Worm (Caenorhabditis elegans) whole organism, late embryonic: Measurements from ENCODE around the gene F22F4.4.
A peak's percentile ranks its signal among the peaks of the same experiment; 100 is the strongest.

Source experiments
- C08G9.2 ChIP-seq: sonication (generic microtip); optimal IDR thresholded peaks from 2 replicates; lab custom pipeline; 2016; ENCODE audit warnings: mild to moderate bottlenecking, missing genetic modification characterization, moderate library complexity, missing compliant biosample characterization
- F13H6.1 ChIP-seq: sonication (generic microtip); optimal IDR thresholded peaks from 2 replicates; lab custom pipeline; 2016; ENCODE audit warnings: missing genetic modification characterization, missing compliant biosample characterization
- K09A11.1 ChIP-seq: sonication (generic microtip); optimal IDR thresholded peaks from 2 replicates; lab custom pipeline; 2017; ENCODE audit warnings: antibody characterized with exemption, mild to moderate bottlenecking, missing genetic modification characterization, missing compliant biosample characterization; ENCODE audit not compliant: insufficient read depth
- T23F11.4 ChIP-seq: fragments of 200-800 bp; sonication (Bioruptor generic); optimal IDR thresholded peaks from 2 replicates; lab custom pipeline; 2018; ENCODE audit warnings: mild to moderate bottlenecking, missing genetic modification characterization, missing compliant biosample characterization
- ceh-14 ChIP-seq: sonication (generic microtip); optimal IDR thresholded peaks from 2 replicates; lab custom pipeline; 2016; ENCODE audit warnings: missing genotype, missing genetic modification characterization, missing compliant biosample characterization
- ceh-18 ChIP-seq: sonication (generic microtip); optimal IDR thresholded peaks from 2 replicates; lab custom pipeline; 2016; ENCODE audit warnings: missing genetic modification characterization, missing compliant biosample characterization
- ceh-19 ChIP-seq: fragments of 200-800 bp; sonication (Bioruptor generic); optimal IDR thresholded peaks from 2 replicates; lab custom pipeline; 2018; ENCODE audit warnings: mild to moderate bottlenecking, missing genetic modification characterization, missing compliant biosample characterization
- ceh-2 ChIP-seq: sonication (generic microtip); optimal IDR thresholded peaks from 2 replicates; lab custom pipeline; 2016; ENCODE audit warnings: missing genotype, missing genetic modification characterization, missing compliant biosample characterization
- ceh-22 ChIP-seq: sonication (generic microtip); optimal IDR thresholded peaks from 2 replicates; lab custom pipeline; 2017; ENCODE audit warnings: missing biosample characterization, missing genetic modification characterization
- ceh-31 ChIP-seq: sonication (generic microtip); optimal IDR thresholded peaks from 2 replicates; lab custom pipeline; 2016; ENCODE audit warnings: missing genetic modification characterization, missing compliant biosample characterization
- ceh-34 ChIP-seq: sonication (generic microtip); optimal IDR thresholded peaks from 2 replicates; lab custom pipeline; 2016; ENCODE audit warnings: mild to moderate bottlenecking, missing genetic modification characterization, missing compliant biosample characterization
- ceh-45 ChIP-seq: fragments of 200-800 bp; sonication (Bioruptor generic); IDR thresholded peaks from 2 replicates; pipeline ENCODE4 v1.3.6; 2022; ENCODE audit warnings: missing genetic modification reagents, missing genetic modification characterization, missing compliant biosample characterization
- che-1 ChIP-seq: sonication (generic microtip); optimal IDR thresholded peaks from 2 replicates; lab custom pipeline; 2016; ENCODE audit warnings: mild to moderate bottlenecking, missing genetic modification characterization, missing compliant biosample characterization
- dmd-4 ChIP-seq: sonication (generic microtip); optimal IDR thresholded peaks from 2 replicates; lab custom pipeline; 2016; ENCODE audit warnings: borderline replicate concordance, missing genetic modification characterization, missing compliant biosample characterization
- dve-1 ChIP-seq: sonication (generic microtip); optimal IDR thresholded peaks from 2 replicates; lab custom pipeline; 2017; ENCODE audit warnings: antibody characterized with exemption, mild to moderate bottlenecking, missing genetic modification characterization, missing compliant biosample characterization
- elt-2 ChIP-seq: sonication (generic microtip); optimal IDR thresholded peaks from 2 replicates; lab custom pipeline; 2016; ENCODE audit warnings: missing genetic modification reagents, missing genetic modification characterization, missing compliant biosample characterization
- elt-4 ChIP-seq: sonication (generic microtip); optimal IDR thresholded peaks from 2 replicates; lab custom pipeline; 2016; ENCODE audit warnings: missing genetic modification characterization, missing compliant biosample characterization
- ets-4 ChIP-seq: sonication (generic microtip); optimal IDR thresholded peaks from 2 replicates; lab custom pipeline; 2016; ENCODE audit warnings: missing genetic modification characterization, missing compliant biosample characterization
- fax-1 ChIP-seq: sonication (generic microtip); optimal IDR thresholded peaks from 2 replicates; lab custom pipeline; 2016; ENCODE audit warnings: missing genotype, missing genetic modification characterization, missing compliant biosample characterization
- fkh-6 ChIP-seq: sonication (generic microtip); optimal IDR thresholded peaks from 2 replicates; lab custom pipeline; 2016; ENCODE audit warnings: missing genetic modification characterization, missing compliant biosample characterization
- hlh-13 ChIP-seq: fragments of 200-800 bp; sonication (Bioruptor generic); optimal IDR thresholded peaks from 2 replicates; lab custom pipeline; 2018; ENCODE audit warnings: mild to moderate bottlenecking, missing genetic modification characterization, missing compliant biosample characterization
- hlh-15 ChIP-seq: sonication (generic microtip); optimal IDR thresholded peaks from 2 replicates; lab custom pipeline; 2016; ENCODE audit warnings: missing genetic modification characterization, missing compliant biosample characterization
- hlh-30 ChIP-seq: sonication (generic microtip); optimal IDR thresholded peaks from 2 replicates; lab custom pipeline; 2017; ENCODE audit warnings: antibody characterized with exemption, missing genetic modification characterization, missing compliant biosample characterization; ENCODE audit not compliant: insufficient read depth
- hlh-6 ChIP-seq: sonication (generic microtip); optimal IDR thresholded peaks from 2 replicates; lab custom pipeline; 2016; ENCODE audit warnings: missing genotype, missing genetic modification characterization, missing compliant biosample characterization
- hlh-8 ChIP-seq: sonication (generic microtip); optimal IDR thresholded peaks from 2 replicates; lab custom pipeline; 2016; ENCODE audit warnings: missing genotype, missing genetic modification characterization, missing compliant biosample characterization
- lim-6 ChIP-seq: sonication (generic microtip); optimal IDR thresholded peaks from 2 replicates; lab custom pipeline; 2016; ENCODE audit warnings: missing genetic modification characterization, missing compliant biosample characterization
- madf-2 ChIP-seq: sonication (generic microtip); optimal IDR thresholded peaks from 2 replicates; lab custom pipeline; 2017; ENCODE audit warnings: missing genetic modification characterization, missing compliant biosample characterization
- mec-3 ChIP-seq: sonication (generic microtip); optimal IDR thresholded peaks from 2 replicates; lab custom pipeline; 2016; ENCODE audit warnings: borderline replicate concordance, missing genetic modification characterization, missing compliant biosample characterization
- nfya-1 ChIP-seq: sonication (generic microtip); optimal IDR thresholded peaks from 2 replicates; lab custom pipeline; 2017; ENCODE audit warnings: missing genetic modification characterization, mild to moderate bottlenecking, missing compliant biosample characterization, antibody characterized with exemption, moderate library complexity
- npax-4 ChIP-seq: sonication (generic microtip); optimal IDR thresholded peaks from 2 replicates; lab custom pipeline; 2016; ENCODE audit warnings: missing genetic modification characterization, missing compliant biosample characterization
- odd-2 ChIP-seq: sonication (generic microtip); optimal IDR thresholded peaks from 2 replicates; lab custom pipeline; 2017; ENCODE audit warnings: antibody characterized with exemption, mild to moderate bottlenecking, missing genetic modification characterization, missing compliant biosample characterization
- pag-3 ChIP-seq: sonication (generic microtip); optimal IDR thresholded peaks from 2 replicates; lab custom pipeline; 2016; ENCODE audit warnings: missing compliant biosample characterization, missing genetic modification characterization, borderline replicate concordance
- pat-9 ChIP-seq: fragments of 200-800 bp; sonication (Bioruptor generic); optimal IDR thresholded peaks from 2 replicates; lab custom pipeline; 2018; ENCODE audit warnings: mild to moderate bottlenecking, missing genetic modification characterization, moderate library complexity, missing compliant biosample characterization
- pax-1 ChIP-seq: fragments of 150-350 bp; optimal IDR thresholded peaks from 2 replicates; lab custom pipeline; 2014; ENCODE audit warnings: missing biosample characterization, missing genetic modification characterization
- pha-4 ChIP-seq: fragments of 150-350 bp; optimal IDR thresholded peaks from 2 replicates; lab custom pipeline; 2018; ENCODE audit warnings: missing biosample characterization, missing genetic modification reagents, missing genetic modification characterization
- pqm-1 ChIP-seq: sonication (generic microtip); optimal IDR thresholded peaks from 2 replicates; lab custom pipeline; 2016; ENCODE audit warnings: missing genetic modification characterization, missing compliant biosample characterization
- pros-1 ChIP-seq: fragments of 150-350 bp; optimal IDR thresholded peaks from 2 replicates; lab custom pipeline; 2014; ENCODE audit warnings: missing biosample characterization, missing genetic modification reagents, missing genetic modification characterization
- ref-2 ChIP-seq: sonication (generic microtip); optimal IDR thresholded peaks from 2 replicates; lab custom pipeline; 2016; ENCODE audit warnings: missing genetic modification characterization, missing compliant biosample characterization
- rnt-1 ChIP-seq: sonication (generic microtip); optimal IDR thresholded peaks from 2 replicates; lab custom pipeline; 2016; ENCODE audit warnings: missing genetic modification characterization, missing compliant biosample characterization
- sdc-2 ChIP-seq: sonication (generic microtip); optimal IDR thresholded peaks from 2 replicates; lab custom pipeline; 2016; ENCODE audit warnings: missing genotype, missing genetic modification characterization, missing compliant biosample characterization
- sox-2 ChIP-seq: fragments of 200-800 bp; sonication (Bioruptor generic); IDR thresholded peaks from 2 replicates; pipeline ENCODE4 v1.3.6; 2022; ENCODE audit warnings: missing genetic modification reagents, missing genetic modification characterization, missing compliant biosample characterization
- tbx-2 ChIP-seq: sonication (generic microtip); optimal IDR thresholded peaks from 2 replicates; lab custom pipeline; 2016; ENCODE audit warnings: missing genetic modification characterization, missing compliant biosample characterization
- tbx-7 ChIP-seq: sonication (generic microtip); optimal IDR thresholded peaks from 2 replicates; lab custom pipeline; 2016; ENCODE audit warnings: missing genotype, missing genetic modification characterization, missing compliant biosample characterization
- unc-42 ChIP-seq: sonication (generic microtip); optimal IDR thresholded peaks from 2 replicates; lab custom pipeline; 2016; ENCODE audit warnings: missing genotype, missing genetic modification characterization, missing compliant biosample characterization
- unc-55 ChIP-seq: sonication (generic microtip); optimal IDR thresholded peaks from 2 replicates; lab custom pipeline; 2017; ENCODE audit warnings: missing biosample characterization, missing genetic modification reagents, missing genetic modification characterization
- unc-86 ChIP-seq: sonication (generic microtip); optimal IDR thresholded peaks from 2 replicates; lab custom pipeline; 2016; ENCODE audit warnings: missing genetic modification characterization, missing compliant biosample characterization

F22F4.4 gene

DNA sequence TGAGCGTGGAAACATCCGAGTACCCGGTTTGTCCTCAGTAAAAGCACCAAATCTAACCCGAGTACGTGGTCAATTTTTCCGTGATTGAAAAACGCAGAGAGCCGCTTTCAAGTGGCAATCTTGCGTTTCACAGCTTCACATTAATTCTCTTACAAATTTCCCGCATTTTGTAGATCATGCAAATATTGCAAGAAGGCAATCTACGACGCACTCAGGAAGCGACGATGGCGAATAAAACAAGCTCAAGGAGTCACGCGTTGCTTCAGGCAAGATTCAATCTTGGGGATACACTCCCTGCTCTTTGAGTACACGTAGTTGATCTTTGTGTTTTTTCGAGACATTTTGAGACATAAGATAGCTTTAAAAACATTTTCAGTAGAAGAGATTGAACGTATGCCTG lies 13.4 kb downstream of the F22F4.4 start:
- no peak for TF ChIP-seq pqm-1 (tag; lab: Kevin White, UChicago)
- no peak for TF ChIP-seq dve-1
- no peak for TF ChIP-seq sdc-2 (tag; lab: Kevin White, UChicago)
- no peak for TF ChIP-seq pat-9 (tag; lab: Kevin White, UChicago)
- TF ChIP-seq pax-1 (tag; lab: Kevin White, UChicago) = no peak
- no peak for TF ChIP-seq madf-2 (tag; lab: Kevin White, UChicago)
- TF ChIP-seq hlh-15 (tag; lab: Kevin White, UChicago) = no peak
- TF ChIP-seq fkh-6 (tag; lab: Kevin White, UChicago) = no peak
- TF ChIP-seq ceh-34 (tag; lab: Kevin White, UChicago) = no peak
- TF ChIP-seq unc-42 (tag; lab: Kevin White, UChicago) = no peak
- no peak for TF ChIP-seq fax-1 (tag; lab: Kevin White, UChicago)
- TF ChIP-seq unc-86 = no peak
- no peak for TF ChIP-seq sox-2 (GFP tag; lab: Robert Waterston, UW)
- TF ChIP-seq hlh-13 (GFP tag; lab: Kevin White, UChicago) = no peak
- TF ChIP-seq ets-4 (tag; lab: Kevin White, UChicago) = no peak
- TF ChIP-seq dmd-4 (tag; lab: Kevin White, UChicago) = no peak
- TF ChIP-seq elt-2 (tag; lab: Kevin White, UChicago) = no peak
- no peak for TF ChIP-seq elt-4
- no peak for TF ChIP-seq tbx-7 (tag; lab: Kevin White, UChicago)

ce11 chrX:5985720-5986119 lies 15.6 kb downstream of the F22F4.4 start:
- TF ChIP-seq hlh-8 (tag; lab: Kevin White, UChicago) = no peak
- TF ChIP-seq ceh-31 = no peak
- no peak for TF ChIP-seq pag-3 (tag; lab: Kevin White, UChicago)
- no peak for TF ChIP-seq ceh-2
- TF ChIP-seq pha-4 (tag; lab: Kevin White, UChicago) = no peak
- TF ChIP-seq elt-2 (tag; lab: Kevin White, UChicago) = peak; percentile 72
- TF ChIP-seq odd-2 (tag; lab: Kevin White, UChicago) = no peak

DNA sequence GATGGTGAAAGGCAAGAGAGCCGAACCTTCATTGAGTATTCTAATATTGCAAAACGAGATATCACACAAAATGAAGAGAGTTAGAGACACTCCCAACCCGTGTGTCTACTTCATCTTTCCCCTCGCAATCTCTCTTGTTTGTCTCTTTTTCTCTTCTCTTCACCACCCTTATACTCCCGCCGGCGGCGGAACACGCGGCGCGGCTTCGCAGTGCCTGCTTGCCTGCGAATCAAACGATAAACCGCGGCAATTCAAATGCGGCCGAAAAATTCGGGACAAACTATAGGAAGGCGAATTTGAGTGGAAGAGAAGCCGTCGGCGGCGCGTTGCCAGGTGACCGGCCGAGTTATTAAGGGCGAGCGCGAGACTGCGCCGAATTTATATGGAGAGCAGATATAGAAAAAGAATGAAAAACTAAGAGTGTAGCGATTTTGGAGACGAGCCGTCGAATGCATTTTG lies 16.7 kb downstream of the F22F4.4 start, which contains the start of gene klp-13:
TSS of gene klp-13 (plus strand) at position 409 of the 459 bp plus-strand sequence.
- peak; percentile 81 for TF ChIP-seq tbx-2
- TF ChIP-seq fkh-6 (tag; lab: Kevin White, UChicago) = no peak
- peak; percentile 3 for TF ChIP-seq T23F11.4 (GFP tag; lab: Kevin White, UChicago)
- no peak for TF ChIP-seq ceh-45 (GFP tag; lab: Robert Waterston, UW)
- peak; percentile 74 for TF ChIP-seq ref-2 (tag; lab: Kevin White, UChicago)
- peak; percentile 4 for TF ChIP-seq hlh-8 (tag; lab: Kevin White, UChicago)
- peak; percentile 65 for TF ChIP-seq unc-42 (tag; lab: Kevin White, UChicago)
- TF ChIP-seq mec-3 (tag; lab: Kevin White, UChicago) = peak; percentile 14
- TF ChIP-seq lim-6 (tag; lab: Kevin White, UChicago) = peak; percentile 27
- no peak for TF ChIP-seq ceh-22 (tag; lab: Kevin White, UChicago)
- peak; percentile 77 for TF ChIP-seq pax-1 (tag; lab: Kevin White, UChicago)
- peak; percentile 74 for TF ChIP-seq pros-1
- peak; percentile 79 for TF ChIP-seq ceh-34 (tag; lab: Kevin White, UChicago)
- TF ChIP-seq elt-2 (tag; lab: Kevin White, UChicago) = peak; percentile 9
- TF ChIP-seq npax-4 (tag; lab: Kevin White, UChicago) = no peak
- TF ChIP-seq ceh-18 (tag; lab: Kevin White, UChicago) = peak; percentile 90
- TF ChIP-seq nfya-1 (tag; lab: Kevin White, UChicago) = peak; percentile 81
- peak; percentile 45 for TF ChIP-seq ets-4 (tag; lab: Kevin White, UChicago)
- TF ChIP-seq madf-2 (tag; lab: Kevin White, UChicago) = no peak
- peak; percentile 49 for TF ChIP-seq ceh-2
- TF ChIP-seq F13H6.1 (tag; lab: Kevin White, UChicago) = peak; percentile 14
- TF ChIP-seq K09A11.1 (tag; lab: Kevin White, UChicago) = peak; percentile 61
- TF ChIP-seq ceh-31 = peak; percentile 74
- TF ChIP-seq hlh-6 (tag; lab: Kevin White, UChicago) = peak; percentile 64
- TF ChIP-seq che-1 (tag; lab: Kevin White, UChicago) = no peak
- TF ChIP-seq hlh-30 (tag; lab: Kevin White, UChicago) = peak; percentile 78
- TF ChIP-seq unc-55 (GFP tag; lab: Kevin White, UChicago) = peak; percentile 77
- TF ChIP-seq rnt-1 (tag; lab: Kevin White, UChicago) = peak; percentile 86
- TF ChIP-seq ceh-19 (GFP tag; lab: Kevin White, UChicago) = peak; percentile 68
- TF ChIP-seq sdc-2 (tag; lab: Kevin White, UChicago) = peak; percentile 69
- TF ChIP-seq C08G9.2 (tag; lab: Kevin White, UChicago) = peak; percentile 59
- TF ChIP-seq ceh-14 (tag; lab: Kevin White, UChicago) = peak; percentile 64
- TF ChIP-seq pha-4 (tag; lab: Kevin White, UChicago) = no peak
- TF ChIP-seq unc-86 = no peak
